Worm (Caenorhabditis elegans) whole organism, midembryonic: ENCODE data around the gene Y102A11A.9.

Experiments
- flt-1 ChIP-seq: fragments of 200-800 bp; sonication (Bioruptor generic); IDR thresholded peaks from 2 replicates; pipeline ENCODE4 v1.3.6; 2022; ENCODE audit warnings: missing genetic modification characterization, missing compliant biosample characterization
- med-1 ChIP-seq: sonication (generic microtip); optimal IDR thresholded peaks from 2 replicates; lab custom pipeline; 2017; ENCODE audit warnings: missing genetic modification characterization, mild to moderate bottlenecking, missing compliant biosample characterization, antibody characterized with exemption, missing genetic modification reagents; ENCODE audit not compliant: insufficient read depth
- ztf-29 ChIP-seq: fragments of 200-800 bp; sonication (Bioruptor generic); IDR thresholded peaks from 2 replicates; pipeline ENCODE4 v1.3.6; 2022; ENCODE audit warnings: missing genetic modification reagents, missing genetic modification characterization, missing compliant biosample characterization

- TF ChIP-seq med-1 (GFP tag; lab: Kevin White, UChicago) (no peak), flt-1 (GFP tag; lab: Robert Waterston, UW) (no peak), ztf-29 (GFP tag; lab: Robert Waterston, UW) (no peak)
Measured at ce11 chrX:2018848-2019247, 5.9 kb downstream of the Y102A11A.9 start, which contains the start of gene Y102A11A.3.
